Worm (Caenorhabditis elegans) whole organism, L1 larva: ENCODE data around the gene Y57G11C.36.

Experiments
- F16B12.6 ChIP-seq: fragments of 150-350 bp; optimal IDR thresholded peaks from 2 replicates; lab custom pipeline; 2014; ENCODE audit warnings: missing biosample characterization, missing genetic modification characterization
- alr-1 ChIP-seq: fragments of 200-800 bp; sonication (Bioruptor generic); optimal IDR thresholded peaks from 2 replicates; lab custom pipeline; 2018; ENCODE audit warnings: borderline replicate concordance, mild to moderate bottlenecking, missing genetic modification characterization, missing compliant biosample characterization
- aly-2 ChIP-seq: fragments of 150-350 bp; optimal IDR thresholded peaks from 2 replicates; lab custom pipeline; 2014; ENCODE audit warnings: missing biosample characterization, missing genetic modification characterization
- blmp-1 ChIP-seq: fragments of 150-350 bp; optimal IDR thresholded peaks from 2 replicates; lab custom pipeline; 2014; ENCODE audit warnings: missing biosample characterization, missing genetic modification characterization
- ceh-63 ChIP-seq: fragments of 200-800 bp; sonication (Bioruptor generic); optimal IDR thresholded peaks from 2 replicates; lab custom pipeline; 2018; ENCODE audit warnings: mild to moderate bottlenecking, missing genetic modification characterization, missing compliant biosample characterization
- ceh-82 ChIP-seq, 3 experiments: fragments of 150-350 bp in 1 of 3; sonication (generic microtip) in 2 of 3; optimal IDR thresholded peaks; 2 replicates each; lab custom pipeline; 2014 to 2017; ENCODE audit warnings: missing biosample characterization in 3 of 3, missing genetic modification characterization in 3 of 3
- ceh-90 ChIP-seq: sonication (generic microtip); optimal IDR thresholded peaks from 2 replicates; lab custom pipeline; 2016; ENCODE audit warnings: missing genetic modification characterization, missing compliant biosample characterization
- ces-1 ChIP-seq: fragments of 150-350 bp; optimal IDR thresholded peaks from 2 replicates; lab custom pipeline; 2014; ENCODE audit warnings: missing biosample characterization, missing genetic modification reagents, missing genetic modification characterization
- dpl-1 ChIP-seq, 3 experiments: fragments of 150-350 bp in 2 of 3; sonication (generic microtip) in 1 of 3; optimal IDR thresholded peaks; 2 replicates each; lab custom pipeline; 2014 to 2017; ENCODE audit warnings: missing biosample characterization in 3 of 3, missing genetic modification characterization in 3 of 3, missing genetic modification reagents in 3 of 3
- efl-1 ChIP-seq, 4 experiments: fragments of 150-350 bp; optimal IDR thresholded peaks in 3 of 4; peaks in 1 of 4; 1 replicate in 1 of 4; 2 replicates in 3 of 4; lab custom pipeline; 2014; ENCODE audit warnings: missing biosample characterization in 2 of 4, missing genetic modification characterization in 2 of 4, missing genetic modification reagents in 2 of 4
- efl-3 ChIP-seq: fragments of 200-800 bp; sonication (Bioruptor generic); optimal IDR thresholded peaks from 2 replicates; lab custom pipeline; 2018; ENCODE audit warnings: mild to moderate bottlenecking, missing genetic modification characterization, missing compliant biosample characterization
- elt-2 ChIP-seq: sonication (generic microtip); optimal IDR thresholded peaks from 2 replicates; lab custom pipeline; 2016; ENCODE audit warnings: missing genetic modification characterization, mild to moderate bottlenecking, inconsistent platforms, missing compliant biosample characterization, missing genetic modification reagents
- ets-5 ChIP-seq: fragments of 200-800 bp; sonication (Bioruptor generic); IDR thresholded peaks from 2 replicates; pipeline ENCODE4 v1.3.6; 2022; ENCODE audit warnings: missing genetic modification characterization, missing compliant biosample characterization
- fos-1 ChIP-seq: fragments of 150-350 bp; optimal IDR thresholded peaks from 2 replicates; lab custom pipeline; 2014; ENCODE audit warnings: missing biosample characterization, missing genetic modification characterization
- hlh-4 ChIP-seq: sonication (generic microtip); optimal IDR thresholded peaks from 2 replicates; lab custom pipeline; 2016; ENCODE audit warnings: mild to moderate bottlenecking, missing genetic modification characterization, missing compliant biosample characterization
- isw-1 ChIP-seq: fragments of 200-800 bp; sonication (Bioruptor generic); IDR thresholded peaks from 2 replicates; pipeline ENCODE4 v1.3.6; 2022; ENCODE audit warnings: missing genetic modification characterization, missing compliant biosample characterization
- jun-1 ChIP-seq: fragments of 150-350 bp; optimal IDR thresholded peaks from 2 replicates; lab custom pipeline; 2014; ENCODE audit warnings: missing biosample characterization, missing genetic modification reagents, missing genetic modification characterization
- lin-13 ChIP-seq: fragments of 150-350 bp; optimal IDR thresholded peaks from 2 replicates; lab custom pipeline; 2014; ENCODE audit warnings: missing biosample characterization, missing genetic modification reagents, missing genetic modification characterization
- lin-35 ChIP-seq, 2 experiments: fragments of 150-350 bp; optimal IDR thresholded peaks; 2 replicates each; lab custom pipeline; 2014; ENCODE audit warnings: missing biosample characterization in 2 of 2, missing genetic modification characterization in 2 of 2, missing genetic modification reagents in 2 of 2
- lir-3 ChIP-seq: sonication (generic microtip); optimal IDR thresholded peaks from 2 replicates; lab custom pipeline; 2016; ENCODE audit warnings: mild to moderate bottlenecking, missing genetic modification characterization, moderate library complexity, missing compliant biosample characterization; ENCODE audit not compliant: poor library complexity
- lsy-2 ChIP-seq, 2 experiments: fragments of 150-350 bp; optimal IDR thresholded peaks; 2 replicates each; lab custom pipeline; 2014; ENCODE audit warnings: missing biosample characterization in 2 of 2, missing genetic modification characterization in 2 of 2
- mab-9 ChIP-seq: fragments of 200-800 bp; sonication (Bioruptor generic); IDR thresholded peaks from 2 replicates; pipeline ENCODE4 v1.3.6; 2022; ENCODE audit warnings: missing genetic modification reagents, missing genetic modification characterization, missing compliant biosample characterization
- mdl-1 ChIP-seq, 2 experiments: fragments of 150-350 bp; optimal IDR thresholded peaks; 2 replicates each; lab custom pipeline; 2014 to 2017; ENCODE audit warnings: missing biosample characterization in 2 of 2, missing genetic modification characterization in 2 of 2, inconsistent platforms in 1 of 2
- mep-1 ChIP-seq: fragments of 150-350 bp; optimal IDR thresholded peaks from 2 replicates; lab custom pipeline; 2014; ENCODE audit warnings: missing biosample characterization, missing genetic modification characterization
- nhr-12 ChIP-seq: sonication (generic microtip); optimal IDR thresholded peaks from 2 replicates; lab custom pipeline; 2017; ENCODE audit warnings: missing biosample characterization, missing genetic modification characterization
- nhr-19 ChIP-seq: fragments of 200-800 bp; sonication (Bioruptor generic); conservative IDR thresholded peaks from 2 replicates; pipeline ENCODE4 v1.3.6; 2022; ENCODE audit warnings: missing genetic modification characterization, missing compliant biosample characterization
- nhr-20 ChIP-seq: sonication (generic microtip); optimal IDR thresholded peaks from 2 replicates; lab custom pipeline; 2016; ENCODE audit warnings: mild to moderate bottlenecking, missing genetic modification characterization, missing compliant biosample characterization
- nhr-237 ChIP-seq: fragments of 150-350 bp; optimal IDR thresholded peaks from 2 replicates; lab custom pipeline; 2014; ENCODE audit warnings: missing biosample characterization, missing genetic modification characterization
- nhr-28 ChIP-seq: fragments of 150-350 bp; optimal IDR thresholded peaks from 2 replicates; lab custom pipeline; 2014; ENCODE audit warnings: missing biosample characterization, missing genetic modification characterization
- nhr-47 ChIP-seq: sonication (generic microtip); optimal IDR thresholded peaks from 2 replicates; lab custom pipeline; 2016; ENCODE audit warnings: mild to moderate bottlenecking, missing genetic modification characterization, moderate library complexity, missing compliant biosample characterization
- nhr-71 ChIP-seq: sonication (generic microtip); optimal IDR thresholded peaks from 2 replicates; lab custom pipeline; 2016; ENCODE audit warnings: mild to moderate bottlenecking, missing genetic modification characterization, moderate library complexity, missing compliant biosample characterization
- nhr-76 ChIP-seq: sonication (generic microtip); optimal IDR thresholded peaks from 2 replicates; lab custom pipeline; 2017; ENCODE audit warnings: missing biosample characterization, missing genetic modification characterization
- nhr-84 ChIP-seq: sonication (generic microtip); optimal IDR thresholded peaks from 2 replicates; lab custom pipeline; 2017; ENCODE audit warnings: missing biosample characterization, missing genetic modification characterization
- nhr-85 ChIP-seq: sonication (generic microtip); peaks from one replicate; lab custom pipeline; 2016; ENCODE audit warnings: missing genetic modification characterization, inconsistent platforms, missing compliant biosample characterization
- pag-3 ChIP-seq: sonication (generic microtip); optimal IDR thresholded peaks from 2 replicates; lab custom pipeline; 2017; ENCODE audit warnings: missing genetic modification characterization, mild to moderate bottlenecking, missing compliant biosample characterization, antibody characterized with exemption, borderline replicate concordance; ENCODE audit not compliant: insufficient read depth
- rnt-1 ChIP-seq: sonication (generic microtip); optimal IDR thresholded peaks from 2 replicates; lab custom pipeline; 2016; ENCODE audit warnings: mild to moderate bottlenecking, missing genetic modification characterization, moderate library complexity, missing compliant biosample characterization
- skn-1 ChIP-seq: fragments of 150-350 bp; optimal IDR thresholded peaks from 2 replicates; lab custom pipeline; 2014; ENCODE audit warnings: missing biosample characterization, missing genetic modification characterization
- swsn-7 ChIP-seq: sonication (generic microtip); optimal IDR thresholded peaks from 2 replicates; lab custom pipeline; 2016; ENCODE audit warnings: missing genetic modification characterization, missing compliant biosample characterization
- xbp-1 ChIP-seq: sonication (generic microtip); optimal IDR thresholded peaks from 2 replicates; lab custom pipeline; 2016; ENCODE audit warnings: missing genetic modification characterization, missing compliant biosample characterization
- zip-4 ChIP-seq: fragments of 200-800 bp; sonication (Bioruptor generic); optimal IDR thresholded peaks from 2 replicates; lab custom pipeline; 2018; ENCODE audit warnings: mild to moderate bottlenecking, missing genetic modification characterization, moderate library complexity, missing compliant biosample characterization
- ztf-4 ChIP-seq: fragments of 150-350 bp; optimal IDR thresholded peaks from 2 replicates; lab custom pipeline; 2014; ENCODE audit warnings: missing biosample characterization, missing genetic modification characterization

Y57G11C.36 gene

ce11 chrIV:14793900-14794624 lies 20.5 kb upstream of the Y57G11C.36 start (continued):
- TF ChIP-seq mdl-1 (tag; optimal IDR thresholded peaks at IDR 0.05; lab: Kevin White, UChicago) (peak in 1 of 2 experiments; percentile 84), hlh-4 (no peak), ets-5 (GFP tag; lab: Robert Waterston, UW) (no peak), nhr-12 (tag; lab: Kevin White, UChicago) (no peak), swsn-7 (tag; lab: Kevin White, UChicago) (peak; percentile 64), nhr-84 (tag; lab: Kevin White, UChicago) (no peak), nhr-237 (peak; percentile 3), F16B12.6 (no peak), rnt-1 (tag; lab: Kevin White, UChicago) (peak; percentile 14)

ce11 chrIV:14792602-14793232 lies 19.1 kb upstream of the Y57G11C.36 start, which contains the start of gene gdi-1:
gdi-1 (minus strand) TSS chrIV:14792887.
- no peak for TF ChIP-seq nhr-85
- TF ChIP-seq ztf-4 (tag; lab: Kevin White, UChicago): peak; percentile 12
- TF ChIP-seq nhr-28: no peak

DNA sequence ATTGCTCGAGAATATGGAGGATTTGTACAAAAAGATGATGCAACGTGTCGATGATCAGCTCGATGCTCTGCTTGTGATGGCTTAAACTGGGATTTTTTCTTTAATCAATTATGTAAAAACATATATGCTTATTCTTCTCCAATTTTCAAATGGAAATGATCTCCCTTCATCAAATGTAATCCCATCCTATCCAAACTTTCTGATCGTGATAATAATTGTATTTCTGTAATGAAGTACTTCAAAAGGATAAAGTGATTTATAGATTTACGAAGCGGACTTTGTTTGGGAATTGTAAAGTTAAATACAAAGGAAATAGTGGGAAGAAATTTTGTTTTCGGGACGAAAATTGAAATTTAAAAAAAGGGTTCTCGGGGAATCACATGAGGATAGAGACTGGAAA lies 17.0 kb upstream of the Y57G11C.36 start:
- peak; percentile 5 for TF ChIP-seq aly-2 (tag; lab: Kevin White, UChicago)
- peak; percentile 55 for TF ChIP-seq nhr-85
- TF ChIP-seq nhr-84 (tag; lab: Kevin White, UChicago): no peak
- no peak for TF ChIP-seq elt-2 (tag; lab: Kevin White, UChicago)
- no peak for TF ChIP-seq swsn-7 (tag; lab: Kevin White, UChicago)

DNA sequence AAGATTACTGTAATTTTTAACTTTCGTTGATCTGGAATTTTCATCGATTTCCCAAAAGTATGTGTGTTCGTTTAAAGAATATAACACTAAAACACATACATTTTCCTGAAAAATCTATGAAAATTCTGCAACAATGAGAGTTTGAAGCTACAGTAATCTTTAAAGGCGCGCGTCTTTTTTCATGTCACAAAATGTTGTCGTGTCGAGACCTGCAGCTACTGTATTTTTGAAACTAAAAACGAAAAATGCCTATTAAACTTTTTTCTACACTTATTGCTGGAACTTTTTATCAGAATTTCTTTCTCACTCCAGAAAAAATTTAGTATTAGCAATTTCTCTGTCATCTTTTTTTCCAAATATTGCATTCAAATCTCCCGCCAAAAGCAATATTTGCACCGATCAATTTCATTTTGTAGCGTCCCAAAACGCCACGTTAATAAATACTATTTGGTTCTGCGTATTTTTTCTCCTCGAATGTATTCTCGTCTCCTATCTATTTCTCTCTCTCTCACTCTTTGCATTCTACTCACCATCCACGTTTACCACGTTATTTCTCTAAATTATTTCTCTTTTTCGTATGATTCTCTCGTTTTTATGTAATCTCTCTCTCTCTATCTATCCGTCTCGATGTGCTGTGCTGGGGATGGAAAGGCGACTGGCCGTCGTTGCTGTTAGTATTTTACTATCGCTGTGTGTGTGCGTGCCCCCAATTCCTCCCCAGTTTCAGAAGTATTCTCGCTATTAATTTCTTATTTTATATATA lies 13.0 kb upstream of the Y57G11C.36 start, which contains the start of gene melo-1:
Gene melo-1 (plus strand): TSS at position 658 of the 763 bp plus-strand sequence.
- TF ChIP-seq efl-3 (GFP tag; lab: Kevin White, UChicago) (no peak), pag-3 (tag; lab: Kevin White, UChicago) (no peak), dpl-1 (GFP tag; optimal IDR thresholded peaks at IDR 0.05; lab: Kevin White, UChicago) (peak; percentile 31 to 52 (median 36)), ces-1 (no peak), ceh-82 (tag; optimal IDR thresholded peaks at IDR 0.05; lab: Kevin White, UChicago) (peak in 2 of 3 experiments; percentile 46 to 59), ceh-90 (no peak), aly-2 (tag; lab: Kevin White, UChicago) (peak; percentile 32), hlh-4 (no peak), lin-35 (GFP tag; optimal IDR thresholded peaks at IDR 0.05; lab: Kevin White, UChicago) (peak; percentile 51 to 66), nhr-20 (tag; lab: Kevin White, UChicago) (peak; percentile 63), alr-1 (tag; lab: Kevin White, UChicago) (no peak), zip-4 (GFP tag; lab: Kevin White, UChicago) (no peak), nhr-19 (GFP tag; lab: Robert Waterston, UW) (peak; percentile 27), nhr-71 (tag; lab: Kevin White, UChicago) (peak; percentile 74), lsy-2 (tag; optimal IDR thresholded peaks at IDR 0.05; lab: Kevin White, UChicago) (peak; percentile 62 to 73), lin-13 (GFP tag; lab: Kevin White, UChicago) (peak; percentile 7), skn-1 (tag; lab: Kevin White, UChicago) (peak; percentile 38), mab-9 (GFP tag; lab: Robert Waterston, UW) (no peak), blmp-1 (tag; lab: Kevin White, UChicago) (peak; percentile 43), nhr-47 (tag; lab: Kevin White, UChicago) (peak; percentile 65), fos-1 (tag; lab: Kevin White, UChicago) (peak; percentile 9), mdl-1 (tag; optimal IDR thresholded peaks at IDR 0.05; lab: Kevin White, UChicago) (peak in 1 of 2 experiments; percentile 37), efl-1 (optimal IDR thresholded peaks at IDR 0.05; lab: Kevin White, UChicago) (peak; percentile 75 to 87), efl-1 (GFP tag; optimal IDR thresholded peaks at IDR 0.05 in 1 of 2; lab: Kevin White, UChicago) (peak; percentile 46 to 93), mep-1 (peak; percentile 81), lir-3 (tag; lab: Kevin White, UChicago) (peak; percentile 46), xbp-1 (peak; percentile 46), jun-1 (tag; lab: Kevin White, UChicago) (no peak), ets-5 (GFP tag; lab: Robert Waterston, UW) (no peak), nhr-76 (tag; lab: Kevin White, UChicago) (no peak), ceh-63 (GFP tag; lab: Kevin White, UChicago) (no peak), isw-1 (GFP tag; lab: Robert Waterston, UW) (peak; percentile 28)
